Fruit fly (Drosophila melanogaster) whole organism, wandering third instar larva: ENCODE data around the gene CG14053.

Experiments
- Abd-B ChIP-seq: fragments of >200 bp; optimal IDR thresholded peaks from 2 replicates; lab custom pipeline; 2017; ENCODE audit warnings: missing biosample characterization, missing genetic modification characterization
- Dfd ChIP-seq: fragments of >200 bp; optimal IDR thresholded peaks from 2 replicates; lab custom pipeline; 2017; ENCODE audit warnings: missing biosample characterization, missing genetic modification characterization
- Hr83 ChIP-seq: fragments of 200-300 bp; sonication (Bioruptor generic); optimal IDR thresholded peaks from 2 replicates; lab custom pipeline; 2016; ENCODE audit warnings: missing biosample characterization, mild to moderate bottlenecking, missing genetic modification characterization, moderate library complexity; ENCODE audit not compliant: poor library complexity, severe bottlenecking
- Jra ChIP-seq: sonication (Bioruptor generic); optimal IDR thresholded peaks from 2 replicates; lab custom pipeline; 2016; ENCODE audit warnings: missing biosample characterization, missing genetic modification characterization
- Myc ChIP-seq: fragments of >200 bp; optimal IDR thresholded peaks from 2 replicates; lab custom pipeline; 2017
- br ChIP-seq: fragments of 200-800 bp; sonication (Bioruptor generic); optimal IDR thresholded peaks from 2 replicates; lab custom pipeline; 2016; ENCODE audit warnings: missing biosample characterization, missing genetic modification characterization
- foxo ChIP-seq, 2 experiments: fragments of 200-800 bp; sonication (Bioruptor generic); optimal IDR thresholded peaks; 2 replicates in 1 of 2; 3 replicates in 1 of 2; lab custom pipeline; 2016 to 2017; ENCODE audit warnings: missing biosample characterization in 2 of 2, missing genetic modification characterization in 2 of 2
- fru ChIP-seq: fragments of 200-800 bp; sonication (Bioruptor generic); optimal IDR thresholded peaks from 3 replicates; lab custom pipeline; 2016; ENCODE audit warnings: missing biosample characterization, mild to moderate bottlenecking, missing genetic modification characterization
- h ChIP-seq: fragments of 200-800 bp; sonication (Bioruptor generic); optimal IDR thresholded peaks from 3 replicates; lab custom pipeline; 2016; ENCODE audit warnings: missing biosample characterization, mild to moderate bottlenecking, missing genetic modification characterization
- pan ChIP-seq: fragments of >200 bp; optimal IDR thresholded peaks from 2 replicates; lab custom pipeline; 2017
- rgr ChIP-seq: fragments of 200-800 bp; sonication (Bioruptor generic); optimal IDR thresholded peaks from 3 replicates; lab custom pipeline; 2016; ENCODE audit warnings: missing biosample characterization, mild to moderate bottlenecking, missing genetic modification characterization

dm6 chrX:2158668-2159163 lies 35.0 kb downstream of the CG14053 start, which contains the start of gene wapl:
- TF ChIP-seq pan (no peak), rgr (GFP tag; lab: Kevin White, UChicago) (peak; percentile 37), br (GFP tag; lab: Kevin White, UChicago) (no peak), Abd-B (GFP tag; lab: Kevin White, UChicago) (no peak), fru (GFP tag; lab: Kevin White, UChicago) (peak; percentile 25), foxo (GFP tag; optimal IDR thresholded peaks at IDR 0.05; lab: Kevin White, UChicago) (peak in 1 of 2 experiments; percentile 39), h (GFP tag; lab: Kevin White, UChicago) (peak; percentile 27), Hr83 (peak; percentile 82), Jra (GFP tag; lab: Kevin White, UChicago) (peak; percentile 75), Myc (lab: Kevin White, UChicago) (no peak), Dfd (GFP tag; lab: Kevin White, UChicago) (no peak)
